Worm (Caenorhabditis elegans) whole organism, L2 larva: ENCODE data around the gene srbc-16.

Experiments
- R02D3.7 ChIP-seq: fragments of 150-350 bp; optimal IDR thresholded peaks from 2 replicates; lab custom pipeline; 2014; ENCODE audit warnings: missing biosample characterization, missing genetic modification characterization
- mab-5 ChIP-seq: fragments of 150-350 bp; optimal IDR thresholded peaks from 2 replicates; lab custom pipeline; 2014; ENCODE audit warnings: missing biosample characterization, missing genetic modification characterization
- nhr-11 ChIP-seq: fragments of 150-350 bp; optimal IDR thresholded peaks from 2 replicates; lab custom pipeline; 2014; ENCODE audit warnings: missing biosample characterization, missing genetic modification characterization
- nhr-12 ChIP-seq: fragments of 150-350 bp; optimal IDR thresholded peaks from 2 replicates; lab custom pipeline; 2014; ENCODE audit warnings: missing biosample characterization, missing genetic modification characterization
- nhr-77 ChIP-seq: fragments of 150-350 bp; optimal IDR thresholded peaks from 2 replicates; lab custom pipeline; 2014; ENCODE audit warnings: missing biosample characterization, missing genetic modification characterization
- sem-4 ChIP-seq: fragments of 150-350 bp; optimal IDR thresholded peaks from 2 replicates; lab custom pipeline; 2014; ENCODE audit warnings: missing biosample characterization, missing genetic modification reagents, missing genetic modification characterization

- TF ChIP-seq nhr-11 (no peak), nhr-77 (tag; lab: Kevin White, UChicago) (no peak), nhr-12 (tag; lab: Kevin White, UChicago) (no peak), mab-5 (no peak), sem-4 (tag; lab: Kevin White, UChicago) (no peak), R02D3.7 (tag; lab: Kevin White, UChicago) (no peak)
These were observed 26.6 kb upstream of the srbc-16 start, which contains the start of gene srbc-21 for ce11 chrV:2155232-2155631.
